Worm (Caenorhabditis elegans) whole organism, L4 larva: ENCODE data around the gene rps-16.

Experiments used
- aha-1 ChIP-seq: fragments of 150-350 bp; peaks from one replicate; lab custom pipeline; 2014; ENCODE audit warnings: missing biosample characterization, missing genetic modification characterization
- ceh-28 ChIP-seq: fragments of 150-350 bp; optimal IDR thresholded peaks from 2 replicates; lab custom pipeline; 2014; ENCODE audit warnings: missing biosample characterization, missing genetic modification reagents, missing genetic modification characterization
- dmd-6 ChIP-seq: fragments of 200-800 bp; sonication (Bioruptor generic); IDR thresholded peaks from 2 replicates; pipeline ENCODE4 v1.3.6; 2022; ENCODE audit warnings: missing genetic modification reagents, missing genetic modification characterization, missing compliant biosample characterization
- nhr-48 ChIP-seq: sonication (generic microtip); optimal IDR thresholded peaks from 2 replicates; lab custom pipeline; 2016; ENCODE audit warnings: mild to moderate bottlenecking, missing genetic modification characterization, missing compliant biosample characterization
- nhr-76 ChIP-seq: fragments of 150-350 bp; optimal IDR thresholded peaks from 2 replicates; lab custom pipeline; 2014; ENCODE audit warnings: missing biosample characterization, missing genetic modification characterization
- snpc-4 ChIP-seq: fragments of 150-350 bp; optimal IDR thresholded peaks from 2 replicates; lab custom pipeline; 2014; ENCODE audit warnings: missing biosample characterization, missing genetic modification characterization
- unc-62 ChIP-seq, 3 experiments: fragments of 150-350 bp in 1 of 3; sonication (generic microtip); optimal IDR thresholded peaks in 2 of 3; peaks in 1 of 3; 1 replicate in 1 of 3; 2 replicates in 2 of 3; lab custom pipeline; 2014 to 2017; ENCODE audit warnings: missing biosample characterization in 3 of 3, missing genetic modification characterization in 3 of 3, missing genetic modification reagents in 3 of 3, missing genotype in 1 of 3

DNA sequence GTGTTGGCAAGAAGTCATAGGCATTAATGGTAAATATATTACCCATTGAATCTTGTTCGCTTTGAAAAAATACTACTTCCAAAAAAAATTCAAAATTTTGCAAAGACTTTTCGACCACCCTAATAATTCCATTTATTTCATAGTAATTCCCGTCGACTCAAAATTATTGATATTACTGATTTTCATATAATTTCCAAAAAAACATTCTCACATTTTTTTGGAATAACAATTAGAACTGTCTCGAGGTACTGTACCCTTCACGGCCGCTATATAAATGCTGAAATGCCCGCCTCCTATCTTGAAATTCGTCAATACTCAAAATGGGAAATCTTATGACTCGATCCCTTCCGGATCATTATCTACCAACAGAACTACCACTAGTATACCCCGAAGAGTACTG lies 23.2 kb upstream of the rps-16 start, which contains the start of gene F14H8.4:
- TF ChIP-seq aha-1 (no peak), ceh-28 (no peak), snpc-4 (tag; lab: Kevin White, UChicago) (no peak), unc-62 (GFP tag; optimal IDR thresholded peaks at IDR 0.05 in 1 of 2; lab: Kevin White, UChicago) (no peak), unc-62 (tag; optimal IDR thresholded peaks at IDR 0.05; lab: Kevin White, UChicago) (no peak), dmd-6 (no peak), nhr-76 (tag; lab: Kevin White, UChicago) (no peak), nhr-48 (no peak)
